Fruit fly (Drosophila melanogaster) whole organism, embryonic: ENCODE measurements around the gene ca.

Experiments
- Ada2b ChIP-seq: fragments of 200-800 bp; sonication (Bioruptor generic); IDR thresholded peaks from 2 replicates; pipeline ENCODE4 v1.3.6; 2022; ENCODE audit warnings: missing biosample characterization, missing genetic modification characterization
- CG11504 ChIP-seq: fragments of 200-800 bp; sonication (Bioruptor generic); optimal IDR thresholded peaks from 3 replicates; lab custom pipeline; 2019; ENCODE audit warnings: missing biosample characterization, mild to moderate bottlenecking, missing genetic modification characterization, moderate library complexity
- CG11695 ChIP-seq: fragments of 200-800 bp; sonication (Bioruptor generic); IDR thresholded peaks from 3 replicates; pipeline ENCODE4 v1.3.6; 2022; ENCODE audit warnings: missing biosample characterization, missing genetic modification characterization
- CG13894 ChIP-seq: fragments of 200-800 bp; sonication (Bioruptor generic); optimal IDR thresholded peaks from 3 replicates; lab custom pipeline; 2018; ENCODE audit warnings: missing biosample characterization, mild to moderate bottlenecking, missing genetic modification characterization, moderate library complexity
- CG14710 ChIP-seq: fragments of 200-800 bp; sonication (Bioruptor generic); optimal IDR thresholded peaks from 3 replicates; lab custom pipeline; 2019; ENCODE audit warnings: missing biosample characterization, mild to moderate bottlenecking, missing genetic modification characterization, moderate library complexity
- CG16815 ChIP-seq: fragments of 200-800 bp; sonication (Bioruptor generic); optimal IDR thresholded peaks from 3 replicates; lab custom pipeline; 2017; ENCODE audit warnings: missing biosample characterization, mild to moderate bottlenecking, missing genetic modification characterization
- CG17328 ChIP-seq: fragments of 200-800 bp; sonication (Bioruptor generic); IDR thresholded peaks from 2 replicates; pipeline ENCODE4 v1.3.6; 2022; ENCODE audit warnings: missing biosample characterization, missing genetic modification characterization
- CG17359 ChIP-seq: fragments of 200-800 bp; sonication (Bioruptor generic); optimal IDR thresholded peaks from 3 replicates; lab custom pipeline; 2018; ENCODE audit warnings: missing biosample characterization, mild to moderate bottlenecking, missing genetic modification characterization, moderate library complexity
- CG17568 ChIP-seq: fragments of 200-800 bp; sonication (Bioruptor generic); optimal IDR thresholded peaks from 2 replicates; lab custom pipeline; 2018; ENCODE audit warnings: missing biosample characterization, mild to moderate bottlenecking, missing genetic modification characterization, moderate library complexity
- CG2889 ChIP-seq: fragments of 200-800 bp; sonication (Bioruptor generic); IDR thresholded peaks from 3 replicates; pipeline ENCODE4 v1.3.6; 2022; ENCODE audit warnings: missing biosample characterization, missing genetic modification characterization
- CG3281 ChIP-seq: fragments of 200-800 bp; sonication (Bioruptor generic); optimal IDR thresholded peaks from 3 replicates; lab custom pipeline; 2017; ENCODE audit warnings: missing biosample characterization, mild to moderate bottlenecking, missing genetic modification characterization
- CG3726 ChIP-seq: fragments of 200-800 bp; sonication (Bioruptor generic); IDR thresholded peaks from 3 replicates; pipeline ENCODE4, ENCODE4 v1.3.6; 2022; ENCODE audit warnings: missing biosample characterization, missing genetic modification characterization
- CG43689 ChIP-seq: fragments of 200-800 bp; sonication (Bioruptor generic); IDR thresholded peaks from 2 replicates; pipeline ENCODE4 v1.3.6; 2022; ENCODE audit warnings: missing biosample characterization, missing genetic modification characterization
- CG4404 ChIP-seq: fragments of 200-800 bp; sonication (Bioruptor generic); IDR thresholded peaks from 2 replicates; pipeline ENCODE4 v1.3.6; 2022; ENCODE audit warnings: missing biosample characterization, missing genetic modification characterization
- CG4854 ChIP-seq: fragments of 200-800 bp; sonication (Bioruptor generic); optimal IDR thresholded peaks from 2 replicates; lab custom pipeline; 2016; ENCODE audit warnings: missing biosample characterization, missing genetic modification characterization, inconsistent platforms
- CG6683 ChIP-seq: fragments of 200-800 bp; sonication (Bioruptor generic); optimal IDR thresholded peaks from 2 replicates; lab custom pipeline; 2017; ENCODE audit warnings: missing biosample characterization, mild to moderate bottlenecking, missing genetic modification characterization, missing genetic modification reagents
- CG6689 ChIP-seq: fragments of 200-800 bp; sonication (Bioruptor generic); IDR thresholded peaks from 2 replicates; pipeline ENCODE4 v1.3.6; 2022; ENCODE audit warnings: missing biosample characterization, missing genetic modification characterization
- Drgx ChIP-seq: fragments of 200-800 bp; sonication (Bioruptor generic); IDR thresholded peaks from 2 replicates; pipeline ENCODE4 v1.3.6; 2022; ENCODE audit warnings: missing biosample characterization, missing genetic modification characterization
- H15 ChIP-seq: fragments of 200-800 bp; sonication (Bioruptor generic); IDR thresholded peaks from 3 replicates; pipeline ENCODE4 v1.3.6; 2022; ENCODE audit warnings: missing biosample characterization, missing genetic modification characterization
- HLH3B ChIP-seq: fragments of 200-800 bp; sonication (Bioruptor generic); IDR thresholded peaks from 2 replicates; pipeline ENCODE4 v1.3.6; 2022; ENCODE audit warnings: missing biosample characterization, missing genetic modification characterization
- Hr3 ChIP-seq: fragments of 200-800 bp; sonication (Bioruptor generic); optimal IDR thresholded peaks from 3 replicates; lab custom pipeline; 2016; ENCODE audit warnings: missing biosample characterization, missing genetic modification characterization
- Hr39 ChIP-seq: fragments of >200 bp; optimal IDR thresholded peaks from 2 replicates; lab custom pipeline; 2017
- Lim3 ChIP-seq: fragments of 200-800 bp; sonication (Bioruptor generic); IDR thresholded peaks from 2 replicates; pipeline ENCODE4 v1.3.6; 2022; ENCODE audit warnings: missing biosample characterization, missing genetic modification characterization
- Lpt ChIP-seq: fragments of >200 bp; optimal IDR thresholded peaks from 2 replicates; lab custom pipeline; 2018; ENCODE audit warnings: missing biosample characterization, missing genetic modification characterization
- Med ChIP-seq: fragments of 200-800 bp; sonication (Bioruptor generic); peaks from one replicate; lab custom pipeline; 2016; ENCODE audit warnings: missing biosample characterization, missing genetic modification characterization, mild to moderate bottlenecking, inconsistent platforms, moderate library complexity
- Rx ChIP-seq: fragments of 200-800 bp; sonication (Bioruptor generic); IDR thresholded peaks from 2 replicates; pipeline ENCODE4 v1.3.6; 2022; ENCODE audit warnings: missing biosample characterization, missing genetic modification characterization
- Xrp1 ChIP-seq: fragments of 200-800 bp; sonication (Bioruptor generic); IDR thresholded peaks from 2 replicates; pipeline ENCODE4 v1.3.6; 2022; ENCODE audit warnings: missing biosample characterization, missing genetic modification characterization
- ci ChIP-seq: fragments of 200-800 bp; sonication (Bioruptor generic); IDR thresholded peaks from 3 replicates; pipeline ENCODE4 v1.3.6; 2022; ENCODE audit warnings: missing biosample characterization, missing genetic modification characterization
- crol ChIP-seq: fragments of 200-800 bp; sonication (Bioruptor generic); IDR thresholded peaks from 2 replicates; pipeline ENCODE4 v1.3.6; 2022; ENCODE audit warnings: missing biosample characterization, missing genetic modification characterization
- danr ChIP-seq: fragments of 200-800 bp; sonication (Bioruptor generic); IDR thresholded peaks from 2 replicates; pipeline ENCODE4 v1.3.6; 2022; ENCODE audit warnings: missing biosample characterization, missing genetic modification characterization
- fd96Cb ChIP-seq: fragments of 200-800 bp; sonication (Bioruptor generic); optimal IDR thresholded peaks from 2 replicates; lab custom pipeline; 2018; ENCODE audit warnings: missing biosample characterization, mild to moderate bottlenecking, missing genetic modification characterization, moderate library complexity
- hkb ChIP-seq, 2 experiments: fragments of 200-800 bp in 1 of 2; fragments of >200 bp in 1 of 2; sonication (Bioruptor generic) in 1 of 2; IDR thresholded peaks in 1 of 2; optimal IDR thresholded peaks in 1 of 2; 2 replicates each; pipeline versions ENCODE4 v1.3.6 to Lab custom; 2017 to 2022; ENCODE audit warnings: missing biosample characterization in 1 of 2, missing genetic modification characterization in 1 of 2
- ind ChIP-seq: fragments of 200-800 bp; sonication (Bioruptor generic); optimal IDR thresholded peaks from 3 replicates; lab custom pipeline; 2016; ENCODE audit warnings: missing biosample characterization, missing genetic modification characterization
- jigr1 ChIP-seq: fragments of 200-800 bp; sonication (Bioruptor generic); IDR thresholded peaks from 3 replicates; pipeline ENCODE4 v1.3.6; 2022; ENCODE audit warnings: missing biosample characterization, missing genetic modification characterization
- lab ChIP-seq: fragments of 200-800 bp; sonication (Bioruptor generic); optimal IDR thresholded peaks from 3 replicates; lab custom pipeline; 2017; ENCODE audit warnings: missing biosample characterization, missing genetic modification characterization, mild to moderate bottlenecking, moderate library complexity, missing genetic modification reagents
- pan ChIP-seq, 4 experiments: fragments of >200 bp in 3 of 4; fragments of 200-800 bp in 1 of 4; sonication (Bioruptor generic) in 1 of 4; optimal IDR thresholded peaks in 3 of 4; IDR thresholded peaks in 1 of 4; 2 replicates each; pipeline versions ENCODE4 v1.3.6 to Lab custom; 2017 to 2022; ENCODE audit warnings: missing biosample characterization in 2 of 4, missing genetic modification characterization in 2 of 4, mixed read lengths in 1 of 4
- phol ChIP-seq: fragments of 200-800 bp; sonication (Bioruptor generic); optimal IDR thresholded peaks from 3 replicates; lab custom pipeline; 2018; ENCODE audit warnings: missing biosample characterization, mild to moderate bottlenecking, missing genetic modification characterization, moderate library complexity
- prd ChIP-seq, 3 experiments: fragments of >200 bp in 2 of 3; fragments of 200-800 bp in 1 of 3; sonication (Bioruptor generic) in 1 of 3; optimal IDR thresholded peaks in 2 of 3; IDR thresholded peaks in 1 of 3; 2 replicates in 2 of 3; 3 replicates in 1 of 3; pipeline versions ENCODE4 v1.3.6 to Lab custom; 2017 to 2022; ENCODE audit warnings: missing biosample characterization in 1 of 3, missing genetic modification characterization in 1 of 3
- run ChIP-seq: fragments of 200-800 bp; sonication (Bioruptor generic); optimal IDR thresholded peaks from 3 replicates; lab custom pipeline; 2018; ENCODE audit warnings: missing biosample characterization, mild to moderate bottlenecking, missing genetic modification characterization
- sens ChIP-seq: fragments of 200-800 bp; sonication (Bioruptor generic); peaks from one replicate; lab custom pipeline; 2016; ENCODE audit warnings: missing biosample characterization, missing genetic modification characterization
- seq ChIP-seq: fragments of 200-800 bp; sonication (Bioruptor generic); IDR thresholded peaks from 2 replicates; pipeline ENCODE4 v1.3.6; 2022; ENCODE audit warnings: missing biosample characterization, missing genetic modification characterization
- slbo ChIP-seq: fragments of 200-800 bp; sonication (Bioruptor generic); IDR thresholded peaks from 2 replicates; pipeline ENCODE4 v1.3.6; 2022; ENCODE audit warnings: missing biosample characterization, missing genetic modification characterization
- tin ChIP-seq: fragments of 200-800 bp; sonication (Bioruptor generic); optimal IDR thresholded peaks from 3 replicates; lab custom pipeline; 2016; ENCODE audit warnings: missing biosample characterization, missing genetic modification characterization
- ttk ChIP-seq: fragments of 200-800 bp; sonication (Bioruptor generic); IDR thresholded peaks from 2 replicates; pipeline ENCODE4 v2.1.2; 2022; ENCODE audit warnings: missing biosample characterization, missing genetic modification characterization
- zfh2 ChIP-seq: fragments of 200-800 bp; sonication (Bioruptor generic); optimal IDR thresholded peaks from 2 replicates; lab custom pipeline; 2016; ENCODE audit warnings: missing biosample characterization, missing genetic modification characterization

ca gene

dm6 chr3R:29785242-29785641 is 21.4 kb upstream of the ca start:
- 0 out of 3 replicates have a peak, but pooled peaks have one; percentile 22 for TF ChIP-seq H15
- no peak for TF ChIP-seq run
- TF ChIP-seq CG4404 (GFP tag; lab: Robert Waterston, UW) = 0 out of 2 replicates have a peak, but pooled peaks have one; percentile 10
- no peak for TF ChIP-seq Hr39 (lab: Kevin White, UChicago)
- TF ChIP-seq CG14710 (tag; lab: Kevin White, UChicago) = no peak
- TF ChIP-seq CG3281 (GFP tag; lab: Kevin White, UChicago) = no peak
- TF ChIP-seq Med (GFP tag; lab: Kevin White, UChicago) = peak; percentile 13
- TF ChIP-seq, all 482 proteins: peak for 3

dm6 chr3R:29786016-29786996 is 20.3 kb upstream of the ca start:
- peak; percentile 2 for TF ChIP-seq CG4854 (GFP tag; lab: Kevin White, UChicago)
- TF ChIP-seq CG17359 = peak; percentile 14
- no peak for TF ChIP-seq lab (GFP tag; lab: Kevin White, UChicago)
- peak; percentile 36; the same call in 1 of the 2 replicates for TF ChIP-seq seq (GFP tag; lab: Robert Waterston, UW)
- TF ChIP-seq crol (GFP tag; lab: Robert Waterston, UW) = peak; percentile 57
- TF ChIP-seq CG6689 (GFP tag; lab: Robert Waterston, UW) = peak; percentile 14; the same call in 1 of the 2 replicates
- no peak for TF ChIP-seq CG13894 (tag; lab: Kevin White, UChicago)
- peak; percentile 24; the same call in 1 of the 2 replicates for TF ChIP-seq Ada2b
- TF ChIP-seq ci (GFP tag; lab: Robert Waterston, UW) = peak; percentile 54; the same call in 2 of the 3 replicates
- no peak for TF ChIP-seq CG16815 (GFP tag; lab: Kevin White, UChicago)
- peak; percentile 28; the same call in 1 of the 2 replicates for TF ChIP-seq CG17328
- no peak for TF ChIP-seq tin (GFP tag; lab: Kevin White, UChicago)
- peak; percentile 16 for TF ChIP-seq ind
- TF ChIP-seq ttk (GFP tag; lab: Robert Waterston, UW) = 0 out of 2 replicates have a peak, but pooled peaks have one; percentile 28
- TF ChIP-seq zfh2 (GFP tag; lab: Kevin White, UChicago) = no peak
- TF ChIP-seq CG2889 (GFP tag; lab: Robert Waterston, UW) = 0 out of 3 replicates have a peak, but pooled peaks have one; percentile 9
- no peak for TF ChIP-seq pan (optimal IDR thresholded peaks at IDR 0.05; lab: Kevin White, UChicago)
- peak in 1 of 2 experiments; percentile 57 for TF ChIP-seq pan (GFP tag; optimal IDR thresholded peaks at IDR 0.05 in 1 of 2, IDR thresholded peaks at IDR 0.05 in 1 of 2)
- peak; percentile 26; the same call in 1 of the 2 replicates for TF ChIP-seq HLH3B (GFP tag; lab: Robert Waterston, UW)
- 0 out of 3 replicates have a peak, but pooled peaks have one; percentile 27 for TF ChIP-seq CG11695 (GFP tag; lab: Robert Waterston, UW)
- peak; percentile 34; the same call in 1 of the 2 replicates for TF ChIP-seq slbo (GFP tag; lab: Robert Waterston, UW)
- TF ChIP-seq jigr1 (GFP tag; lab: Robert Waterston, UW) = 0 out of 3 replicates have a peak, but pooled peaks have one; percentile 33
- TF ChIP-seq CG17568 (GFP tag; lab: Kevin White, UChicago) = no peak
- no peak for TF ChIP-seq hkb (optimal IDR thresholded peaks at IDR 0.05; lab: Kevin White, UChicago)
- peak; percentile 41; the same call in 1 of the 2 replicates for TF ChIP-seq hkb (GFP tag; IDR thresholded peaks at IDR 0.05; lab: Robert Waterston, UW)
- no peak for TF ChIP-seq danr (GFP tag; lab: Robert Waterston, UW)
- TF ChIP-seq prd (optimal IDR thresholded peaks at IDR 0.05; lab: Kevin White, UChicago) = no peak
- TF ChIP-seq prd (GFP tag; IDR thresholded peaks at IDR 0.05; lab: Robert Waterston, UW) = peak; percentile 49; the same call in 1 of the 3 replicates
- no peak for TF ChIP-seq Lpt (GFP tag; lab: Kevin White, UChicago)
- no peak for TF ChIP-seq CG43689 (GFP tag; lab: Robert Waterston, UW)
- TF ChIP-seq Lim3 (GFP tag; lab: Robert Waterston, UW) = no peak
- TF ChIP-seq Hr3 (GFP tag; lab: Kevin White, UChicago) = no peak
- peak; percentile 54 for TF ChIP-seq Drgx (GFP tag; lab: Robert Waterston, UW)
- peak; percentile 40; the same call in 1 of the 2 replicates for TF ChIP-seq Rx (GFP tag; lab: Robert Waterston, UW)
- TF ChIP-seq sens (GFP tag; lab: Kevin White, UChicago) = peak; percentile 80
- peak; percentile 43; the same call in 1 of the 2 replicates for TF ChIP-seq Xrp1 (GFP tag; lab: Robert Waterston, UW)
- peak; percentile 43 for TF ChIP-seq CG11504 (tag; lab: Kevin White, UChicago)
- 0 out of 3 replicates have a peak, but pooled peaks have one; percentile 47 for TF ChIP-seq CG3726
- peak; percentile 14 for TF ChIP-seq fd96Cb (tag; lab: Kevin White, UChicago)
- peak; percentile 26 for TF ChIP-seq phol
- no peak for TF ChIP-seq CG6683 (GFP tag; lab: Kevin White, UChicago)
- TF ChIP-seq Med (GFP tag; lab: Kevin White, UChicago) = peak; percentile 71
